Worm (Caenorhabditis elegans): ENCODE measurements around the gene B0334.10.

Gene B0334.10

ce11 chrII:11545299-11545951 is 27.1 kb downstream of the B0334.10 start, which contains the start of gene dnj-13:
TSS of gene dnj-13 (plus strand) at chrII:11545701.
- TF ChIP-seq athp-1 (tag; optimal IDR thresholded peaks at IDR 0.05) (peak; percentile 97), nhr-80 (tag; optimal IDR thresholded peaks at IDR 0.05) (peak; percentile 45), nhr-120 (GFP tag; IDR thresholded peaks at IDR 0.05) (no peak), Y67H2A.10 (GFP tag; conservative IDR thresholded peaks at IDR 0.05) (peak; percentile 95), zfh-2 (GFP tag; conservative IDR thresholded peaks at IDR 0.05) (peak; percentile 86; the same call in 1 of the 2 replicates), die-1 (tag; optimal IDR thresholded peaks at IDR 0.05) (peak; percentile 52), egrh-3 (GFP tag; IDR thresholded peaks at IDR 0.05) (peak; percentile 54), gei-17 (GFP tag; optimal IDR thresholded peaks at IDR 0.05) (peak; percentile 86), Y56A3A.18 (GFP tag; IDR thresholded peaks at IDR 0.05) (peak; percentile 82), attf-5 (GFP tag; optimal IDR thresholded peaks at IDR 0.05) (peak; percentile 85), somi-1 (GFP tag; optimal IDR thresholded peaks at IDR 0.05) (peak; percentile 90), K12H6.12 (tag; optimal IDR thresholded peaks at IDR 0.05) (peak; percentile 95), atf-7 (tag; optimal IDR thresholded peaks at IDR 0.05) (peak; percentile 96), F52B5.7 (tag; optimal IDR thresholded peaks at IDR 0.05) (peak; percentile 95), lsy-27 (tag; optimal IDR thresholded peaks at IDR 0.05; ENCODE audit: borderline replicate concordance, insufficient read depth) (no peak), sptf-2 (GFP tag; optimal IDR thresholded peaks at IDR 0.05) (no peak), pha-4 (tag; optimal IDR thresholded peaks at IDR 0.05) (peak; percentile 41), ceh-27 (GFP tag; optimal IDR thresholded peaks at IDR 0.05) (peak; percentile 97), Y79H2A.3 (GFP tag; conservative IDR thresholded peaks at IDR 0.05) (peak; percentile 85), nhr-90 (tag; optimal IDR thresholded peaks at IDR 0.05) (peak; percentile 49), snpc-4 (GFP tag; optimal IDR thresholded peaks at IDR 0.05) (peak; percentile 24), snpc-4 (tag; optimal IDR thresholded peaks at IDR 0.05) (peak in 3 of 4 experiments; percentile 53 to 82 (median 74)), lsl-1 (GFP tag; optimal IDR thresholded peaks at IDR 0.05) (peak; percentile 70), him-1 (tag; optimal IDR thresholded peaks at IDR 0.05) (no peak), mes-4 (tag; optimal IDR thresholded peaks at IDR 0.05) (no peak), ccch-3 (GFP tag; optimal IDR thresholded peaks at IDR 0.05) (no peak), snpc-1.3 (tag; optimal IDR thresholded peaks at IDR 0.05; ENCODE audit: insufficient read depth) (peak; percentile 67), nhr-179 (tag; optimal IDR thresholded peaks at IDR 0.05) (no peak), lin-40 (tag; optimal IDR thresholded peaks at IDR 0.05) (peak; percentile 98), egl-44 (GFP tag; IDR thresholded peaks at IDR 0.05) (peak; percentile 89), ztf-18 (tag; optimal IDR thresholded peaks at IDR 0.05) (peak; percentile 60), ceh-100 (GFP tag; IDR thresholded peaks at IDR 0.05) (peak; percentile 93), ztf-26 (tag; optimal IDR thresholded peaks at IDR 0.05) (peak; percentile 96), cebp-1 (GFP tag; IDR thresholded peaks at IDR 0.05) (peak; percentile 94), cebp-1 (tag; optimal IDR thresholded peaks at IDR 0.05) (peak; percentile 97), ets-4 (GFP tag; optimal IDR thresholded peaks at IDR 0.05) (no peak), F57A8.1 (GFP tag; optimal IDR thresholded peaks at IDR 0.05) (peak; percentile 5), T26A5.8 (tag; optimal IDR thresholded peaks at IDR 0.05) (peak; percentile 55), attf-3 (GFP tag; conservative IDR thresholded peaks at IDR 0.05) (peak; percentile 80), let-526 (GFP tag; IDR thresholded peaks at IDR 0.05) (peak; percentile 98), fkh-3 (tag; optimal IDR thresholded peaks at IDR 0.05) (peak; percentile 76), F37B4.10 (GFP tag; IDR thresholded peaks at IDR 0.05) (0 out of 2 replicates have a peak, but pooled peaks have one; percentile 14), F10E7.11 (tag; optimal IDR thresholded peaks at IDR 0.05) (peak; percentile 94), B0019.2 (GFP tag; conservative IDR thresholded peaks at IDR 0.05) (peak; percentile 54; the same call in 1 of the 2 replicates), B0261.1 (tag; optimal IDR thresholded peaks at IDR 0.05) (peak; percentile 39), ZK185.1 (tag; optimal IDR thresholded peaks at IDR 0.05; ENCODE audit: poor library complexity, severe bottlenecking) (peak; percentile 96), mel-28 (tag; optimal IDR thresholded peaks at IDR 0.05; ENCODE audit: borderline replicate concordance) (peak; percentile 60), hmg-20 (GFP tag; IDR thresholded peaks at IDR 0.05) (peak; percentile 84)
